Fruit fly (Drosophila melanogaster) whole organism, prepupa: ENCODE data around the gene CG31638.
A peak's percentile ranks its signal among the peaks of the same experiment; 100 is the strongest.

ENCODE experiments used
- CG11902 ChIP-seq: fragments of 200-800 bp; sonication (Bioruptor generic); optimal IDR thresholded peaks from 3 replicates; lab custom pipeline; 2016; ENCODE audit warnings: missing biosample characterization, missing genetic modification characterization
- CG3919 ChIP-seq: fragments of 200-800 bp; sonication (Bioruptor generic); optimal IDR thresholded peaks from 3 replicates; lab custom pipeline; 2016; ENCODE audit warnings: missing biosample characterization, missing genetic modification characterization
- CG6792 ChIP-seq: fragments of 200-800 bp; sonication (Bioruptor generic); optimal IDR thresholded peaks from 3 replicates; lab custom pipeline; 2016; ENCODE audit warnings: missing biosample characterization, missing genetic modification characterization
- CG9139 ChIP-seq: fragments of 200-800 bp; sonication (Bioruptor generic); optimal IDR thresholded peaks from 3 replicates; lab custom pipeline; 2017; ENCODE audit warnings: missing biosample characterization, mild to moderate bottlenecking, missing genetic modification characterization
- Hr4 ChIP-seq: fragments of 200-800 bp; sonication (Bioruptor generic); optimal IDR thresholded peaks from 3 replicates; lab custom pipeline; 2016; ENCODE audit warnings: missing biosample characterization, missing genetic modification characterization
- OdsH ChIP-seq: fragments of 200-800 bp; sonication (Bioruptor generic); optimal IDR thresholded peaks from 3 replicates; lab custom pipeline; 2016; ENCODE audit warnings: missing biosample characterization, missing genetic modification characterization
- Sox102F ChIP-seq: fragments of 200-800 bp; sonication (Bioruptor generic); optimal IDR thresholded peaks from 2 replicates; lab custom pipeline; 2016; ENCODE audit warnings: missing biosample characterization, mild to moderate bottlenecking, missing genetic modification characterization
- svp ChIP-seq: fragments of 200-800 bp; sonication (Bioruptor generic); peaks from one replicate; lab custom pipeline; 2016; ENCODE audit warnings: missing biosample characterization, missing genetic modification characterization

dm6 chr2L:6447581-6448333 is 43.1 kb upstream of the CG31638 start:
- peak; percentile 22 for TF ChIP-seq CG9139
- no peak for TF ChIP-seq Sox102F
- TF ChIP-seq CG6792: no peak
- no peak for TF ChIP-seq CG11902 (GFP tag; lab: Kevin White, UChicago)
- TF ChIP-seq OdsH (GFP tag; lab: Kevin White, UChicago): no peak
- no peak for TF ChIP-seq CG3919
- TF ChIP-seq svp (GFP tag; lab: Kevin White, UChicago): peak; percentile 96
- no peak for TF ChIP-seq Hr4 (GFP tag; lab: Kevin White, UChicago)
